Worm (Caenorhabditis elegans) whole organism, L2 larva: ENCODE measurements around the gene vha-4.

Source experiments
- ama-1 ChIP-seq: fragments of 150-350 bp; optimal IDR thresholded peaks from 2 replicates; lab custom pipeline; 2018; ENCODE audit warnings: inconsistent platforms
- egl-27 ChIP-seq: sonication (generic microtip); optimal IDR thresholded peaks from 3 replicates; lab custom pipeline; 2017; ENCODE audit warnings: missing biosample characterization, missing genetic modification reagents, missing genetic modification characterization
- elt-3 ChIP-seq: sonication (generic microtip); optimal IDR thresholded peaks from 2 replicates; lab custom pipeline; 2017; ENCODE audit warnings: missing biosample characterization, missing genetic modification characterization
- fos-1 ChIP-seq: fragments of 150-350 bp; optimal IDR thresholded peaks from 2 replicates; lab custom pipeline; 2014; ENCODE audit warnings: missing biosample characterization, missing genetic modification characterization
- mbf-1 ChIP-seq: sonication (generic microtip); optimal IDR thresholded peaks from 2 replicates; lab custom pipeline; 2017; ENCODE audit warnings: missing biosample characterization, missing genetic modification characterization
- nhr-23 ChIP-seq: fragments of 150-350 bp; optimal IDR thresholded peaks from 2 replicates; lab custom pipeline; 2014; ENCODE audit warnings: missing biosample characterization, missing genetic modification reagents, missing genetic modification characterization
- nhr-25 ChIP-seq: fragments of 150-350 bp; sonication (generic microtip); optimal IDR thresholded peaks from 3 replicates; lab custom pipeline; 2014; ENCODE audit warnings: missing biosample characterization, missing genetic modification characterization
- nhr-6 ChIP-seq: fragments of 150-350 bp; optimal IDR thresholded peaks from 2 replicates; lab custom pipeline; 2014; ENCODE audit warnings: missing biosample characterization, missing genetic modification characterization
- sma-3 ChIP-seq: sonication (generic microtip); optimal IDR thresholded peaks from 2 replicates; lab custom pipeline; 2016; ENCODE audit warnings: missing genetic modification reagents, missing genetic modification characterization, missing compliant biosample characterization
- unc-39 ChIP-seq: fragments of 150-350 bp; optimal IDR thresholded peaks from 2 replicates; lab custom pipeline; 2014; ENCODE audit warnings: missing biosample characterization, missing genetic modification characterization

DNA sequence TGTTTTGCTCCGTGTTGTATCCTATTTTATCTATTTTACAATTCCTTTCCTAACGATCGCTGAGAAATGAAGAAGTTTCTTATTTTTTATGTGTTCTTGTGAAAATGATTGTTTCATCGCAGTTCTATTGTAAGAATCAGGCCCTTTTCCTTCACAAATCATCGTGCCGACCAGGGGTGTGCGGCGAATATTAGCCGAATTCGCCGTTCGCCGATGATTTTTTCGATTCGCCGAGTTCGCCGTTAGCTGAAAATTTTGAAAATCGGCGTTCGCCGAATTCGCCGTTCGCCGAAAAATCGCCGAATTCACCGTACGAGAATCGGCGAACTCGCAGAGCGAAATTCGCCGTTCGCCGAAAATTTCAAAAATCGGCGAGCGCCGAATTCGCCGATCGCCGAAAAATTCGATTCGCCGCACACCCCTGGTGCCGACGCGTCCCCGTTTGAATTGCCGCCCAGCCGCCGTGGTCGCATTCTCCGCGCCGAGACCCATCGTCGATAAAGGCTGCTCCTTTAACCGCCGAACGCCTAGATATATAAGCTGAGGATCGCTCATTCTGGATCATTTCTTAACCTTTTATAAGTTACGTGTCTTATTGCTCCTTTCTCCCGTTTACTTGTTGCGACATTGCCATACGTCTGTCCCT, 15.5 kb downstream of the vha-4 start:
- TF ChIP-seq nhr-25 (tag; lab: Kevin White, UChicago), result no peak
- TF ChIP-seq egl-27 (tag; lab: Kevin White, UChicago), result no peak
- TF ChIP-seq ama-1 (lab: Kevin White, UChicago), result no peak
- TF ChIP-seq fos-1 (tag; lab: Kevin White, UChicago), result no peak
- no peak for TF ChIP-seq elt-3 (tag; lab: Kevin White, UChicago)
- no peak for TF ChIP-seq mbf-1 (tag; lab: Kevin White, UChicago)
- TF ChIP-seq unc-39 (tag; lab: Kevin White, UChicago), result no peak
- no peak for TF ChIP-seq nhr-23
- TF ChIP-seq sma-3, result no peak
- TF ChIP-seq nhr-6 (tag; lab: Kevin White, UChicago), result no peak
